Worm (Caenorhabditis elegans): ENCODE data around the gene enpp-1.

DNA sequence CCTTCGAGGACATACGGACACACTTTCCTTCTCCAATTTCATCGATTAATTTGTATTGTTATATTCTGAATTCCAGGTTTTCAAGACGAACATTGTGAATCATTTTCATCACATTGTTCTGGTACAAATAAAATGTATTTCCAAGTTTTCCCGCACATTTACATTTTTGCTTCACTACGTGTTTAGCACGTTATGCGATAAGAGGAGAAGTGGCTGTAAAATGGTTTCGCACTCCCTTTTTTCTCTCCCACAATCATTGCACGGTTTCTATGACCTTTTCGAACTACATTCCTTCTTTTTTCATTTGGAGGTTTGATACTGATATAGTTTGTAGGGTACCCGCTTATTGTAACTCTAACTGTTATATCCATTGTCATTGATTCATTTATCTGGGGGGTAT lies 17.5 kb upstream of the enpp-1 start:
- TF ChIP-seq flt-1 (GFP tag; IDR thresholded peaks at IDR 0.05): no peak
- no peak for TF ChIP-seq med-1 (GFP tag; optimal IDR thresholded peaks at IDR 0.05; ENCODE audit: insufficient read depth)
- TF ChIP-seq cog-1 (tag; optimal IDR thresholded peaks at IDR 0.05): no peak
- TF ChIP-seq T22C8.4 (GFP tag; IDR thresholded peaks at IDR 0.05): no peak
- no peak for TF ChIP-seq ztf-29 (GFP tag; IDR thresholded peaks at IDR 0.05)
- TF ChIP-seq ref-1 (GFP tag; conservative IDR thresholded peaks at IDR 0.05): no peak
